Worm (Caenorhabditis elegans): ENCODE measurements around the gene hdl-1.

Gene hdl-1

DNA sequence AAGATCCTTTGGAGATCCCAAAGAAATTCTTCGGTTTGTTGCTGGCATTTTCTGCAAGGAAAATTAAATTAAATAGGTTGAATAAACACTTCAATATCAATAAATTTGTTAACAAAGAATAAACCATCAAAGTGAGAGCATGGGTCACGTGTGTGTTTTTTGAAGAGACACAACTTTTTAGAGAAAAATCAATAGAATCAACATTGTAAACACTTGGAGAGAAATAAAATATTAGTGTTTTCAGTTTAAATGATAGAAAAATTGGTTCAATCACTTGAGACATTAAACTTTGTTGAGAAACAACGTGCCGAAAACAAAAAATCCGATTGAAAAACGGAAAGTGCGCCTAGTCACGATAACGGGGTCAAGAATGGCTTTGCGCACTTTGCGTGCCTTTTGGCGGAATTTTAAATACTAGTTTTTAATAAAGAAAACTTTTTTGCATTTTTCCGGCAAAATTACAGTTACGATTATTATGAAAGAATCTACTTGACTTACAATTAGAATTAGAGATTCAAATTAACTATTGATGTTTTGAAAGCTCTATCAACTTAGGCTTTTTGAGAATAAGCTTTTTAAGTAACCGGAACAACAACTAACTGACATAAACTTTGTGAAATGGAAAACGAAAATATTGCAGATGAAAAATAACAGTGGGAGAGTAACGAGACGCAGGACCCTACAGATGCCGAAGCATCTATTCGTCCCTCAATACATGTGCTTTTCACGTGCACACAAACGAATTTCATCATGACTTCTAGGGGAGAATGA lies 12.1 kb upstream of the hdl-1 start, which contains the start of gene ZK829.7 (continued):
- TF ChIP-seq B0019.2 (GFP tag; conservative IDR thresholded peaks at IDR 0.05) (no peak), ztf-18 (tag; optimal IDR thresholded peaks at IDR 0.05) (peak; percentile 94), K12H6.12 (tag; optimal IDR thresholded peaks at IDR 0.05) (no peak), ekl-4 (GFP tag; IDR thresholded peaks at IDR 0.05) (peak; percentile 38; the same call in 1 of the 2 replicates), mxl-1 (tag; optimal IDR thresholded peaks at IDR 0.05) (no peak), tbx-9 (tag; optimal IDR thresholded peaks at IDR 0.05; ENCODE audit: borderline replicate concordance) (no peak), nhr-120 (GFP tag; IDR thresholded peaks at IDR 0.05) (no peak), egrh-3 (GFP tag; IDR thresholded peaks at IDR 0.05) (no peak), F57A8.1 (GFP tag; optimal IDR thresholded peaks at IDR 0.05) (no peak), egl-18 (GFP tag; IDR thresholded peaks at IDR 0.05) (no peak), F55B11.4 (tag; optimal IDR thresholded peaks at IDR 0.05; ENCODE audit: borderline replicate concordance, insufficient read depth) (no peak), nhr-27 (tag; optimal IDR thresholded peaks at IDR 0.05) (no peak), bed-2 (GFP tag; IDR thresholded peaks at IDR 0.05) (no peak), die-1 (tag; optimal IDR thresholded peaks at IDR 0.05) (no peak), ztf-28 (GFP tag; IDR thresholded peaks at IDR 0.05) (no peak), ztf-26 (tag; optimal IDR thresholded peaks at IDR 0.05) (no peak), madf-3 (GFP tag; IDR thresholded peaks at IDR 0.05) (no peak), aptf-2 (GFP tag; conservative IDR thresholded peaks at IDR 0.05) (no peak), lir-1 (GFP tag; conservative IDR thresholded peaks at IDR 0.05) (0 out of 2 replicates have a peak, but pooled peaks have one; percentile 38), hsf-1 (GFP tag; IDR thresholded peaks at IDR 0.05) (no peak), sptf-2 (GFP tag; optimal IDR thresholded peaks at IDR 0.05) (no peak), nhr-90 (tag; optimal IDR thresholded peaks at IDR 0.05) (no peak), nfyb-1 (GFP tag; IDR thresholded peaks at IDR 0.05) (no peak), snpc-1.1 (tag; optimal IDR thresholded peaks at IDR 0.05; ENCODE audit: insufficient read depth) (no peak), C17E4.6 (GFP tag; IDR thresholded peaks at IDR 0.05) (no peak), ceh-91 (GFP tag; IDR thresholded peaks at IDR 0.05) (no peak)

DNA sequence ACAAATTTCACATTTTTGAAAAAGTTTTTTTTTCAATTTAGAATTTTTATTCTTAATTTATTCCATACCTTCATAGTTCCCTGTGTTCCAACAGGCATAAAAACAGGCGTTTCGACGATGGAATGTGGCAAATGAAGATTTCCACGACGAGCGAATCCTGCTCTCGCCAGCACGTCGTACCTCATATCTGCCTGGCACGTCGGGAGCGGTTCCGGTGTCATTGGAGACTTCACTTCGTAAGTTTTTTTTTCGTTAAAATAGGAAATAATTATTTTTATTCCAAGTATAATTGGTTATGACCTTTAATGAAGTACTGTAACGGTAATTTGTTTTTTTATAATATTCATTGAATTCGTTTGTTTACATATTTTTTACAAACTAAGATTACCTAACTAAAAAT lies 10.0 kb upstream of the hdl-1 start, which contains the start of gene tgt-1:
Gene tgt-1, minus strand, starts transcription at position 232 of the 400 bp plus-strand sequence.
- 0 out of 2 replicates have a peak, but pooled peaks have one; percentile 13 for TF ChIP-seq mcd-1 (GFP tag; IDR thresholded peaks at IDR 0.05)
- no peak for TF ChIP-seq F22D6.2 (tag; optimal IDR thresholded peaks at IDR 0.05)
- TF ChIP-seq hlh-12 (tag; optimal IDR thresholded peaks at IDR 0.05), result no peak
- no peak for TF ChIP-seq rec-8 (tag; optimal IDR thresholded peaks at IDR 0.05)
- TF ChIP-seq repo-1 (tag; optimal IDR thresholded peaks at IDR 0.05), result peak; percentile 3
- no peak for TF ChIP-seq chd-7 (tag; optimal IDR thresholded peaks at IDR 0.05)
- no peak for TF ChIP-seq snpc-4 (GFP tag; optimal IDR thresholded peaks at IDR 0.05)
- TF ChIP-seq snpc-4 (tag; optimal IDR thresholded peaks at IDR 0.05), result peak in 2 of 4 experiments; percentile 3 to 40
- TF ChIP-seq tbp1 (GFP tag; optimal IDR thresholded peaks at IDR 0.05), result peak; percentile 7
- TF ChIP-seq Y53F4B.3 (GFP tag; IDR thresholded peaks at IDR 0.05), result no peak
- 0 out of 2 replicates have a peak, but pooled peaks have one; percentile 22 for TF ChIP-seq hsf-1 (GFP tag; IDR thresholded peaks at IDR 0.05)
- TF ChIP-seq pha-4 (tag; optimal IDR thresholded peaks at IDR 0.05), result no peak
- TF ChIP-seq gei-17 (GFP tag; optimal IDR thresholded peaks at IDR 0.05), result no peak
- TF ChIP-seq B0336.3 (GFP tag; IDR thresholded peaks at IDR 0.05), result peak; percentile 60; the same call in 1 of the 2 replicates
- peak; percentile 66 for TF ChIP-seq nfyb-1 (GFP tag; IDR thresholded peaks at IDR 0.05)
- no peak for TF ChIP-seq lsy-27 (tag; optimal IDR thresholded peaks at IDR 0.05; ENCODE audit: borderline replicate concordance, insufficient read depth)
- no peak for TF ChIP-seq ama-1 (optimal IDR thresholded peaks at IDR 0.05)
- TF ChIP-seq ama-1 (GFP tag; optimal IDR thresholded peaks at IDR 0.05), result peak in 1 of 2 experiments; percentile 49
- TF ChIP-seq sptf-2 (GFP tag; optimal IDR thresholded peaks at IDR 0.05), result no peak
- no peak for TF ChIP-seq cebp-1 (GFP tag; IDR thresholded peaks at IDR 0.05)
- peak; percentile 29 for TF ChIP-seq cebp-1 (tag; optimal IDR thresholded peaks at IDR 0.05)
- TF ChIP-seq tlf-1 (GFP tag; optimal IDR thresholded peaks at IDR 0.05), result peak; percentile 16
- TF ChIP-seq ztf-18 (tag; optimal IDR thresholded peaks at IDR 0.05), result no peak
- TF ChIP-seq cebp-2 (GFP tag; IDR thresholded peaks at IDR 0.05), result no peak
- no peak for TF ChIP-seq mxl-1 (tag; optimal IDR thresholded peaks at IDR 0.05)
- TF ChIP-seq ceh-40 (GFP tag; IDR thresholded peaks at IDR 0.05), result no peak
- no peak for TF ChIP-seq lir-1 (GFP tag; conservative IDR thresholded peaks at IDR 0.05)
- TF ChIP-seq madf-3 (GFP tag; IDR thresholded peaks at IDR 0.05), result peak; percentile 82
- no peak for TF ChIP-seq aptf-2 (GFP tag; conservative IDR thresholded peaks at IDR 0.05)

Measured in whole organism, young adult.